Worm (Caenorhabditis elegans): ENCODE measurements around the gene Y68A4A.10.

The Y68A4A.10 gene

ce11 chrV:17220345-17220744 lies 18.4 kb downstream of the Y68A4A.10 start, which contains the start of gene srh-109:
srh-109 (minus strand) TSS chrV:17220445.
- TF ChIP-seq pes-1 (GFP tag; IDR thresholded peaks at IDR 0.05) = no peak
- TF ChIP-seq tbx-37 (GFP tag; conservative IDR thresholded peaks at IDR 0.05) = no peak
- TF ChIP-seq sea-1 (GFP tag; conservative IDR thresholded peaks at IDR 0.05) = no peak
- no peak for TF ChIP-seq tra-4 (tag; optimal IDR thresholded peaks at IDR 0.05)
- no peak for TF ChIP-seq hmbx-1 (tag; optimal IDR thresholded peaks at IDR 0.05)
- no peak for TF ChIP-seq B0310.2 (tag; optimal IDR thresholded peaks at IDR 0.05)
- no peak for TF ChIP-seq flt-1 (GFP tag; IDR thresholded peaks at IDR 0.05)
- no peak for TF ChIP-seq hnd-1 (tag; optimal IDR thresholded peaks at IDR 0.05)
- TF ChIP-seq scrt-1 (GFP tag; IDR thresholded peaks at IDR 0.05) = no peak

ce11 chrV:17223305-17223704 lies 21.4 kb downstream of the Y68A4A.10 start, which contains the start of gene srh-252:
srh-252 (minus strand) TSS chrV:17223405.
- TF ChIP-seq sea-1 (GFP tag; conservative IDR thresholded peaks at IDR 0.05) = no peak
- no peak for TF ChIP-seq hnd-1 (tag; optimal IDR thresholded peaks at IDR 0.05)
- no peak for TF ChIP-seq ama-1 (optimal IDR thresholded peaks at IDR 0.05)
- TF ChIP-seq ceh-36 (tag; optimal IDR thresholded peaks at IDR 0.05) = no peak
- no peak for TF ChIP-seq B0310.2 (tag; optimal IDR thresholded peaks at IDR 0.05)
- TF ChIP-seq aly-1 (tag; optimal IDR thresholded peaks at IDR 0.05) = no peak
- no peak for TF ChIP-seq ets-7 (tag; optimal IDR thresholded peaks at IDR 0.05)
- TF ChIP-seq tbx-37 (GFP tag; conservative IDR thresholded peaks at IDR 0.05) = no peak
- no peak for TF ChIP-seq hmg-4 (GFP tag; optimal IDR thresholded peaks at IDR 0.05)
- no peak for TF ChIP-seq scrt-1 (GFP tag; IDR thresholded peaks at IDR 0.05)
- no peak for TF ChIP-seq tra-4 (tag; optimal IDR thresholded peaks at IDR 0.05)
- TF ChIP-seq pes-1 (GFP tag; IDR thresholded peaks at IDR 0.05) = no peak
- no peak for TF ChIP-seq hmbx-1 (tag; optimal IDR thresholded peaks at IDR 0.05)
- TF ChIP-seq ceh-13 (GFP tag; optimal IDR thresholded peaks at IDR 0.05) = no peak
- no peak for TF ChIP-seq tbx-11 (GFP tag; IDR thresholded peaks at IDR 0.05)
- no peak for TF ChIP-seq flt-1 (GFP tag; IDR thresholded peaks at IDR 0.05)
- TF ChIP-seq F13C5.2 (tag; optimal IDR thresholded peaks at IDR 0.05) = no peak

ce11 chrV:17225389-17225788 lies 23.4 kb downstream of the Y68A4A.10 start, which contains the start of gene scl-25:
scl-25 (plus strand) TSS chrV:17225689.
- no peak for TF ChIP-seq F13C5.2 (tag; optimal IDR thresholded peaks at IDR 0.05)
- TF ChIP-seq pes-1 (GFP tag; IDR thresholded peaks at IDR 0.05) = no peak
- no peak for TF ChIP-seq hnd-1 (tag; optimal IDR thresholded peaks at IDR 0.05)
- no peak for TF ChIP-seq ceh-36 (tag; optimal IDR thresholded peaks at IDR 0.05)
- no peak for TF ChIP-seq tbx-11 (GFP tag; IDR thresholded peaks at IDR 0.05)
- TF ChIP-seq ama-1 (optimal IDR thresholded peaks at IDR 0.05) = no peak
- TF ChIP-seq hmbx-1 (tag; optimal IDR thresholded peaks at IDR 0.05) = no peak
- no peak for TF ChIP-seq ets-7 (tag; optimal IDR thresholded peaks at IDR 0.05)
- no peak for TF ChIP-seq aly-1 (tag; optimal IDR thresholded peaks at IDR 0.05)
- TF ChIP-seq scrt-1 (GFP tag; IDR thresholded peaks at IDR 0.05) = no peak
- no peak for TF ChIP-seq tra-4 (tag; optimal IDR thresholded peaks at IDR 0.05)

ce11 chrV:17226119-17226518 lies 24.2 kb downstream of the Y68A4A.10 start, which contains the start of gene srh-112:
srh-112 (minus strand) TSS chrV:17226219.
- TF ChIP-seq tra-4 (tag; optimal IDR thresholded peaks at IDR 0.05) = no peak
- TF ChIP-seq pes-1 (GFP tag; IDR thresholded peaks at IDR 0.05) = no peak
- no peak for TF ChIP-seq ama-1 (optimal IDR thresholded peaks at IDR 0.05)
- TF ChIP-seq hmbx-1 (tag; optimal IDR thresholded peaks at IDR 0.05) = no peak
- no peak for TF ChIP-seq hnd-1 (tag; optimal IDR thresholded peaks at IDR 0.05)
- no peak for TF ChIP-seq sea-1 (GFP tag; conservative IDR thresholded peaks at IDR 0.05)
- TF ChIP-seq tbx-37 (GFP tag; conservative IDR thresholded peaks at IDR 0.05) = no peak
- TF ChIP-seq tbx-11 (GFP tag; IDR thresholded peaks at IDR 0.05) = no peak
- no peak for TF ChIP-seq B0310.2 (tag; optimal IDR thresholded peaks at IDR 0.05)
- no peak for TF ChIP-seq ceh-13 (GFP tag; optimal IDR thresholded peaks at IDR 0.05)
- no peak for TF ChIP-seq aly-1 (tag; optimal IDR thresholded peaks at IDR 0.05)

- TF ChIP-seq flt-1 (GFP tag; IDR thresholded peaks at IDR 0.05) (no peak), ama-1 (optimal IDR thresholded peaks at IDR 0.05) (no peak), pes-1 (GFP tag; IDR thresholded peaks at IDR 0.05) (no peak), F13C5.2 (tag; optimal IDR thresholded peaks at IDR 0.05) (no peak), B0310.2 (tag; optimal IDR thresholded peaks at IDR 0.05) (no peak), hnd-1 (tag; optimal IDR thresholded peaks at IDR 0.05) (no peak), aly-1 (tag; optimal IDR thresholded peaks at IDR 0.05) (no peak), ets-7 (tag; optimal IDR thresholded peaks at IDR 0.05) (no peak)
Measured at ce11 chrV:17232403-17232802, 30.5 kb downstream of the Y68A4A.10 start.

ce11 chrV:17236345-17236744 lies 34.4 kb downstream of the Y68A4A.10 start, which contains the start of gene T19C9.10:
T19C9.10 (plus strand) TSS chrV:17236592.
- TF ChIP-seq flt-1 (GFP tag; IDR thresholded peaks at IDR 0.05) = no peak
- TF ChIP-seq scrt-1 (GFP tag; IDR thresholded peaks at IDR 0.05) = no peak
- TF ChIP-seq ceh-36 (tag; optimal IDR thresholded peaks at IDR 0.05) = no peak
- no peak for TF ChIP-seq hnd-1 (tag; optimal IDR thresholded peaks at IDR 0.05)
- no peak for TF ChIP-seq sea-1 (GFP tag; conservative IDR thresholded peaks at IDR 0.05)
- no peak for TF ChIP-seq tra-4 (tag; optimal IDR thresholded peaks at IDR 0.05)
- TF ChIP-seq ama-1 (optimal IDR thresholded peaks at IDR 0.05) = no peak
- TF ChIP-seq pes-1 (GFP tag; IDR thresholded peaks at IDR 0.05) = no peak
- no peak for TF ChIP-seq aly-1 (tag; optimal IDR thresholded peaks at IDR 0.05)
- no peak for TF ChIP-seq ceh-13 (GFP tag; optimal IDR thresholded peaks at IDR 0.05)
- TF ChIP-seq B0310.2 (tag; optimal IDR thresholded peaks at IDR 0.05) = no peak
- no peak for TF ChIP-seq tbx-37 (GFP tag; conservative IDR thresholded peaks at IDR 0.05)
- TF ChIP-seq hmbx-1 (tag; optimal IDR thresholded peaks at IDR 0.05) = no peak
- TF ChIP-seq hmg-4 (GFP tag; optimal IDR thresholded peaks at IDR 0.05) = no peak
- no peak for TF ChIP-seq ets-7 (tag; optimal IDR thresholded peaks at IDR 0.05)
- TF ChIP-seq tbx-11 (GFP tag; IDR thresholded peaks at IDR 0.05) = no peak
- no peak for TF ChIP-seq F13C5.2 (tag; optimal IDR thresholded peaks at IDR 0.05)

ce11 chrV:17238799-17239198 lies 36.9 kb downstream of the Y68A4A.10 start, which contains the start of gene T19C9.8:
T19C9.8 (plus strand) TSS chrV:17239097.
- TF ChIP-seq B0310.2 (tag; optimal IDR thresholded peaks at IDR 0.05) = no peak
- no peak for TF ChIP-seq tra-4 (tag; optimal IDR thresholded peaks at IDR 0.05)
- no peak for TF ChIP-seq tbx-11 (GFP tag; IDR thresholded peaks at IDR 0.05)
- no peak for TF ChIP-seq pes-1 (GFP tag; IDR thresholded peaks at IDR 0.05)
- TF ChIP-seq scrt-1 (GFP tag; IDR thresholded peaks at IDR 0.05) = no peak

Data from whole organism, early embryonic.